Fruit fly (Drosophila melanogaster): ENCODE measurements around the gene CG13887.
A peak's percentile ranks its signal among the peaks of the same experiment; 100 is the strongest.

CG13887 gene

dm6 chr3L:802700-803273 is 34.9 kb upstream of the CG13887 start (continued):
- TF ChIP-seq CG17568 (GFP tag; optimal IDR thresholded peaks at IDR 0.05) (peak; percentile 72), Med (GFP tag) (peak; percentile 98), CG7357 (GFP tag; IDR thresholded peaks at IDR 0.05) (peak; percentile 76), TFAM (GFP tag; optimal IDR thresholded peaks at IDR 0.05) (no peak), dmrt99B (tag; optimal IDR thresholded peaks at IDR 0.05) (peak; percentile 88), pho (GFP tag; optimal IDR thresholded peaks at IDR 0.05) (peak; percentile 83), Ets97D (GFP tag; optimal IDR thresholded peaks at IDR 0.05) (peak; percentile 50), CG14710 (tag; optimal IDR thresholded peaks at IDR 0.05) (peak; percentile 55), CG3407 (GFP tag; optimal IDR thresholded peaks at IDR 0.05) (peak; percentile 85), sim (GFP tag; IDR thresholded peaks at IDR 0.05) (peak; percentile 70; the same call in 1 of the 2 replicates), Atf6 (GFP tag; IDR thresholded peaks at IDR 0.05) (peak; percentile 88), CG15073 (GFP tag; optimal IDR thresholded peaks at IDR 0.05) (peak; percentile 60), gsb (GFP tag; IDR thresholded peaks at IDR 0.05) (peak; percentile 68), Xrp1 (GFP tag; IDR thresholded peaks at IDR 0.05) (peak; percentile 94), Tbp (GFP tag; optimal IDR thresholded peaks at IDR 0.05) (no peak), peb (GFP tag; IDR thresholded peaks at IDR 0.05) (peak; percentile 83), CG18764 (GFP tag; optimal IDR thresholded peaks at IDR 0.05) (peak; percentile 75), lbe (GFP tag; optimal IDR thresholded peaks at IDR 0.05) (peak; percentile 90), Dfd (GFP tag; optimal IDR thresholded peaks at IDR 0.05) (no peak), CoRest (tag; optimal IDR thresholded peaks at IDR 0.05) (peak; percentile 86), CG12155 (GFP tag; optimal IDR thresholded peaks at IDR 0.05) (peak; percentile 76), pzg (GFP tag; optimal IDR thresholded peaks at IDR 0.05) (no peak), nmo (GFP tag; optimal IDR thresholded peaks at IDR 0.05) (peak; percentile 84), inv (GFP tag; IDR thresholded peaks at IDR 0.05; ENCODE audit: partially characterized antibody) (no peak), CG31365 (tag; optimal IDR thresholded peaks at IDR 0.05) (peak; percentile 68), CG8359 (GFP tag; optimal IDR thresholded peaks at IDR 0.05; ENCODE audit: borderline replicate concordance) (peak; percentile 54), Lhr (GFP tag; optimal IDR thresholded peaks at IDR 0.05) (peak; percentile 62), scrt (GFP tag; optimal IDR thresholded peaks at IDR 0.05) (peak; percentile 88), Dek (tag; optimal IDR thresholded peaks at IDR 0.05) (peak; percentile 86), CG4854 (GFP tag; optimal IDR thresholded peaks at IDR 0.05) (peak; percentile 67), ind (GFP tag; optimal IDR thresholded peaks at IDR 0.05) (peak; percentile 90), otp (GFP tag; IDR thresholded peaks at IDR 0.05) (peak; percentile 92), Adf1 (GFP tag; IDR thresholded peaks at IDR 0.05) (peak; percentile 66), Meics (GFP tag; optimal IDR thresholded peaks at IDR 0.05) (peak; percentile 87), CG12104 (GFP tag; optimal IDR thresholded peaks at IDR 0.05) (peak; percentile 37), MESR4 (GFP tag; optimal IDR thresholded peaks at IDR 0.05) (peak; percentile 27), CG13287 (GFP tag; IDR thresholded peaks at IDR 0.05; ENCODE audit: partially characterized antibody) (no peak), CG9876 (GFP tag; optimal IDR thresholded peaks at IDR 0.05) (peak; percentile 77), Dip3 (GFP tag; optimal IDR thresholded peaks at IDR 0.05) (peak; percentile 82), CG4328 (GFP tag; optimal IDR thresholded peaks at IDR 0.05) (peak; percentile 37), CG15601 (tag; optimal IDR thresholded peaks at IDR 0.05) (peak; percentile 81), CG2199 (GFP tag; IDR thresholded peaks at IDR 0.05) (peak; percentile 94), mld (GFP tag; IDR thresholded peaks at IDR 0.05; ENCODE audit: partially characterized antibody) (no peak), CG1024 (GFP tag; IDR thresholded peaks at IDR 0.05) (peak; percentile 88), CG8765 (GFP tag; IDR thresholded peaks at IDR 0.05) (peak; percentile 74), CG12942 (GFP tag; optimal IDR thresholded peaks at IDR 0.05) (peak; percentile 87), CG16815 (GFP tag; optimal IDR thresholded peaks at IDR 0.05) (peak; percentile 84), Vsx1 (GFP tag; optimal IDR thresholded peaks at IDR 0.05) (peak; percentile 73), CG7372 (GFP tag; IDR thresholded peaks at IDR 0.05) (peak; percentile 84), CG10321 (GFP tag; IDR thresholded peaks at IDR 0.05) (peak; percentile 74; the same call in 1 of the 2 replicates)
